Worm (Caenorhabditis elegans): ENCODE data around the gene ser-1.

The ser-1 gene

DNA sequence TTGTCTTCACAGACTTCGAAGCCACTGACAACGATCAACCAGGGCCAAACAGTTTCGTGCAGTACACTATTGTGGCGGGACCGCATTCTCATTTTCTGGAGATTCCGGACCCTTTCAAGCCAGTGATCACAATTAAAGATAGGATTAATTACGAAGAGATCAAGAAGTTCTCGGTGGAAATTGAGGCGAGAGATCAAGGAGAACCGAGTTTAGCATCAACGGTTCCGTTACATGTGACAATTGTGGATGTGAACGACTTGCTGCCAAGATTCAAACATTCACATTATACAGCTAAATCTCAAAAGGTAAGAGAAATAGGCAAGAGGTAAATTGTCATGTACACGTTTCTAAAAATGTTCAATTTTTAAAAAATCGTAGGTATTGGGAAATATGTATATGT, 18.2 kb downstream of the ser-1 start:
- TF ChIP-seq unc-62 (GFP tag; optimal IDR thresholded peaks at IDR 0.05), result no peak

DNA sequence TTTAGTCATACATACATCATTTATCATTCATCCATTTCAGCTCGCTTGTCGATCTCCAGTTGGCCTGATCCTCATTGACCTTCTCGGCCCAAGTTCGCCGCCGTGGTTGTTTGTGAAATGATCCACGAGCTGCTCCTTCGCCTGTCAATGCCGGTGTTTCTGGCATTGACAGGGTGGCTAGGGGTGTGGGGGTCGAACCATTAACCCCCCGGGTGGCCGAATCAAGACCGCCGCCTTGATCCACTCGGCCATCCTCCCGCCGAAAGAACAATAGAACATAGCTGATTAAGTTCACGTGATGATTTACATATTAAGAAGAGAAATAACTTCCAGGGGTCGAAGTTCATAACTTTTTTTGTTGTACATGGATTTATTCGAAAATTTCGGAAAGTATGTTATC, 22.9 kb downstream of the ser-1 start, which contains the start of gene F59C12.4:
Gene F59C12.4 (minus strand): TSS at position 166 of the 400 bp plus-strand sequence.
- TF ChIP-seq unc-62 (GFP tag; optimal IDR thresholded peaks at IDR 0.05), result no peak

ce11 chrX:16604096-16604495, 24.6 kb downstream of the ser-1 start:
- TF ChIP-seq unc-62 (GFP tag; optimal IDR thresholded peaks at IDR 0.05), result no peak

DNA sequence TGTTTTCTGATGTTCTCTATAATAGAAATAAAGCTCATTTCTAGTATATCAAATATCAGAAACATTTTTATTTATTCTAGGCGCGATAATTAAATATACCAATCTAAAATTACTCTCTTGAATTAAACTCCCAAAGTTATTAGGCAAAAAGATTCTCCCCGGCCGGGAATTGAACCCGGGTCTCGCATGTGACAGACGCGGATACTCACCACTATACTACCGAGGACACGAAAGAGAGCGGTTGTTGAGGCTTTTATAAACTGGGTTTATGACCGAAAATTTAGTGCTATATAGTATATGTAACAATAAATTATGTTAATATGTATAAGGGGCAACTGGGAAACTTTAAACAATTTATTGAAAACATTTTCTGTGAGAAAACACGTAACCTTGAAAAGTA, 25.0 kb downstream of the ser-1 start:
- TF ChIP-seq unc-62 (GFP tag; optimal IDR thresholded peaks at IDR 0.05), result no peak

- TF ChIP-seq unc-62 (GFP tag; optimal IDR thresholded peaks at IDR 0.05), result no peak
Observed at ce11 chrX:16607128-16607527, 27.6 kb downstream of the ser-1 start.

ce11 chrX:16609424-16609823, 29.9 kb downstream of the ser-1 start, which contains the start of gene F59C12.3:
Gene F59C12.3 (minus strand): TSS chrX:16609524.
- TF ChIP-seq unc-62 (GFP tag; optimal IDR thresholded peaks at IDR 0.05), result no peak

- no peak for TF ChIP-seq unc-62 (GFP tag; optimal IDR thresholded peaks at IDR 0.05)
Observed at ce11 chrX:16611333-16612043, 31.9 kb downstream of the ser-1 start.

- TF ChIP-seq unc-62 (GFP tag; optimal IDR thresholded peaks at IDR 0.05), result no peak
Observed at ce11 chrX:16612293-16612946, 32.9 kb downstream of the ser-1 start.

- no peak for TF ChIP-seq unc-62 (GFP tag; optimal IDR thresholded peaks at IDR 0.05)
Observed at ce11 chrX:16613266-16613665, 33.7 kb downstream of the ser-1 start, which contains the start of gene ain-1. Gene ain-1 (plus strand): TSS chrX:16613451.

- TF ChIP-seq unc-62 (GFP tag; optimal IDR thresholded peaks at IDR 0.05), result no peak
Observed at ce11 chrX:16614094-16614493, 34.5 kb downstream of the ser-1 start.

ce11 chrX:16617427-16618128, 38.0 kb downstream of the ser-1 start:
- no peak for TF ChIP-seq unc-62 (GFP tag; optimal IDR thresholded peaks at IDR 0.05)

DNA sequence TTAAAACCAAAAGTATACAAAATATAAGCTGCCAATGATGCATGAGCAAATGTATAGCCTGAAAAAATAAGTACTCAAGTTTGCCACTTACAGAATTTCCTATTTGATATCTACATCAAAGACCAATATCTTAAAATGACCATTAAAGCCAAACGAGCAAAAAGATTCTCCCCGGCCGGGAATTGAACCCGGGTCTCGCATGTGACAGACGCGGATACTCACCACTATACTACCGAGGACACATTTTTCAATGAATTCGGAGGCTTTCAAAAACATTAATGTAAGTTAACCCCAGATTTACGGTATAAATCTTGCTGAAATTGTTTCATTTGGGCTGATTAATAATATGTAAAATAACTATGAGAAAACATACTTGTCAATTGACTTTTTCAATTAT, 38.6 kb downstream of the ser-1 start:
- no peak for TF ChIP-seq unc-62 (GFP tag; optimal IDR thresholded peaks at IDR 0.05)

DNA sequence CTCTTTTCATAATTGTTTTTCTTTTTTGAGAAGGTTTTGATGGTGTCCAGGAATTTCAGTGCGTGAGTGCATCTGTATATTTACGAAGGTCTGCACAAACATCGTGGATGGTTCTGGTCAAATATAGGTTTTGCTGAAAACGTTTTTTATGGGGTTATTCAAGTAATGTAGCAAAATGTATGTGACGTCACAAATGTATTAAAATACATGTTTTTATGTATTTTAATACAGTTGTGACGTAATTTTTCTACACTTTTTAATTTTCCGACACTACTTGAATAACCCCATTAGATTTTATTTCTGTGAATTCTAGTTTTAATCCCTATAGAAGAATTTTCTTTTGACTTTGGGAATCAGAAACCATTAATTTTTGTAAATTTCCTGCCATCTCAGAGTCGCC, 39.2 kb downstream of the ser-1 start:
- TF ChIP-seq unc-62 (GFP tag; optimal IDR thresholded peaks at IDR 0.05), result no peak

DNA sequence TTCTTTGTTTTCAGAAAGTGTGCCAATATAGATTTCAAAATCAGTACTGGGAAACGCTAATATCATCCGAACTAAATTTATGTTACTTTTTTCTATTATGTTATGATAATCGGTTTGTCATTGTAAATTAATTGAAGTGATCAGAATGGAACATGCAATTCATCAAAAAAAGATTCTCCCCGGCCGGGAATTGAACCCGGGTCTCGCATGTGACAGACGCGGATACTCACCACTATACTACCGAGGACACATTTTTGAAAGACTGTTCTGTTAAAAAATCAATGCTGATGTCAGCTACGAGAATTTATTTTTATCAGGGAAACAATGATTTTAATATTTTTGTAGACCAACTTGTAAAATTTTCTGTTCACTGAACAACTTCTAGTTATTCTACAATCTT, 39.6 kb downstream of the ser-1 start:
- no peak for TF ChIP-seq unc-62 (GFP tag; optimal IDR thresholded peaks at IDR 0.05)

ce11 chrX:16621467-16621866, 41.9 kb downstream of the ser-1 start, which contains the start of gene cpg-19:
Gene cpg-19 (plus strand): TSS chrX:16621807.
- no peak for TF ChIP-seq unc-62 (GFP tag; optimal IDR thresholded peaks at IDR 0.05)

DNA sequence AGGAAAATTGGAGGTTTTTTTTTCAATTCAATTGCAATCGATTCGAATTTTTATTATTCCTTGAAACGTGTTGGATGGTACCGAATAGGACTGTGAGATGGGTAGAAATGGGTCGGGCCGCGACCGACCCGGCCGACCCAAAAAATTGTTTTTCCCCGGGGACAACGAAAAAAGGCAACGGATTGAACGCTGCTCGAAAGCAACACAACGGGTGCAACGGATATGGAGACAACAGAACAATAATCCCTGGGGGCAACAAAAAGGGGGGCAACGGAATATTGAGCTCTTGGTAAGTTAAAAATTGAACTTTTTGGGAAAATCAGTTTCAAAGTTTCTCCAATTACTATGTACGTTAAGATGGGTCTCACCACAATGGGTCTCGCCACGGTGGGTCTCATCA, 43.7 kb downstream of the ser-1 start:
- no peak for TF ChIP-seq unc-62 (GFP tag; optimal IDR thresholded peaks at IDR 0.05)
